Worm (Caenorhabditis elegans): ENCODE data around the gene Y27F2A.9.
"Not testable (repeated sequence)": the region's sequence is repeated elsewhere in the genome, so short reads cannot be mapped to it uniquely, and the experiment has no call there.

ce11 chrII:3201242-3201641 is 9.8 kb upstream of the Y27F2A.9 start, which contains the start of gene sri-48:
- TF ChIP-seq lsy-2 (tag; optimal IDR thresholded peaks at IDR 0.05); nhr-76 (tag; optimal IDR thresholded peaks at IDR 0.05); unc-39 (tag; optimal IDR thresholded peaks at IDR 0.05); snpc-4 (tag; optimal IDR thresholded peaks at IDR 0.05); pha-4 (tag; optimal IDR thresholded peaks at IDR 0.05); hlh-1 (tag; optimal IDR thresholded peaks at IDR 0.05); zip-8 (tag; optimal IDR thresholded peaks at IDR 0.05); nhr-2 (tag; optimal IDR thresholded peaks at IDR 0.05); lin-32 (GFP tag; optimal IDR thresholded peaks at IDR 0.05); unc-62 (GFP tag; optimal IDR thresholded peaks at IDR 0.05); ces-1 (GFP tag; optimal IDR thresholded peaks at IDR 0.05); elt-3 (tag; optimal IDR thresholded peaks at IDR 0.05); nhr-12 (tag; optimal IDR thresholded peaks at IDR 0.05); ceh-83 (GFP tag; optimal IDR thresholded peaks at IDR 0.05): not testable (repeated sequence)
